Fruit fly (Drosophila melanogaster): ENCODE data around the gene QIL1.

QIL1 gene

DNA sequence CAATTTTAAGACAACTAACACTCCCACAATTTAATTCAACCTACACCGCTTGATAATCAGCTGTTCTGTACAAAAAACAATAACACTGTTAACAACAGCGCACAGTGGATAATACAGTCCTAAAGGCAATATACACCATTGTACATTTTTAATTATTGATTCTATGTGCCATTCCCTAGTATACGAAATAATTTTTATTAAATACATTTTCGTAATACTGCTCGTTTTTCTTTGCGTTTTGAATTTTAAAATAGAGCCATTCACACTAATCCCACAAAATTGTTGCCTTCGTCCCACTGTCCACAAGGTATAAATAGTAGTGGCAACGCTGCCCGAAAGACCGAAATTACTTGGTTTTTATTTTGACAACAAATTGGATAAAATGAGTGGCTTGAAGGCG, 32.2 kb upstream of the QIL1 start, which contains the start of the genes Coq4 and CG32176 (continued):
- TF ChIP-seq Hr39 (GFP tag; optimal IDR thresholded peaks at IDR 0.05) = peak; percentile 99
- TF ChIP-seq CG10631 (GFP tag; optimal IDR thresholded peaks at IDR 0.05) = peak; percentile 98
- peak; percentile 98 for TF ChIP-seq acj6 (GFP tag; optimal IDR thresholded peaks at IDR 0.05)
- peak; percentile 95 for TF ChIP-seq CG8319 (GFP tag; optimal IDR thresholded peaks at IDR 0.05)
- peak; percentile 78 for TF ChIP-seq Blimp-1 (GFP tag; optimal IDR thresholded peaks at IDR 0.05)
- TF ChIP-seq achi (GFP tag; optimal IDR thresholded peaks at IDR 0.05) = peak; percentile 96
- peak; percentile 97 for TF ChIP-seq topi (GFP tag; optimal IDR thresholded peaks at IDR 0.05)
- TF ChIP-seq Sox15 (GFP tag; optimal IDR thresholded peaks at IDR 0.05) = peak; percentile 97

DNA sequence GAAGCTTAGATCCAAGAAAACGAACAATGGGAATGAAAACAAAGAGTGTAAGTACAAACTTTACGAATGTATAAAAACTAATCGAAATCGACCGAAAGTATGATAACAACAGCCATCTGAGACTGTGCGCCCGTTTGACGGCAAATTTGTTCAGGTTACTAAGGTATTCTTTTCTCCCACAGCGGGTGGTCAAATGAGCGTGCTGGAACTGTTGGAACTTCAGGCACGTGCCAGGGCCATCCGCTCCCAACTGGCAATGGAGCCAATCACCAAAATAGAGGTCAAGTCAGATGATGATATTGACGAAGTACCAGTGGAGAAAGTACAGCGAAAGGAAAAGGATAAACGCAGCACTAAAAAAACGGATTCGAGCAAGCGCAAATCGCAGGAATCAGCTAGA, 29.4 kb upstream of the QIL1 start, which contains the start of gene CG12229:
TSS of gene CG12229 (minus strand) at position 101 of the 400 bp plus-strand sequence.
- TF ChIP-seq OdsH (GFP tag; optimal IDR thresholded peaks at IDR 0.05) = no peak
- no peak for TF ChIP-seq CG1621 (tag; optimal IDR thresholded peaks at IDR 0.05)
- TF ChIP-seq CG11294 (GFP tag; IDR thresholded peaks at IDR 0.05) = no peak
- no peak for TF ChIP-seq CG3919 (GFP tag; optimal IDR thresholded peaks at IDR 0.05)
- TF ChIP-seq svp (GFP tag) = no peak
- TF ChIP-seq CG8119 (GFP tag; IDR thresholded peaks at IDR 0.05) = no peak
- no peak for TF ChIP-seq Smox (GFP tag; optimal IDR thresholded peaks at IDR 0.05)
- no peak for TF ChIP-seq Ets21C (GFP tag; optimal IDR thresholded peaks at IDR 0.05)
- no peak for TF ChIP-seq topi (GFP tag; optimal IDR thresholded peaks at IDR 0.05)
- no peak for TF ChIP-seq Ets96B (tag; optimal IDR thresholded peaks at IDR 0.05)

DNA sequence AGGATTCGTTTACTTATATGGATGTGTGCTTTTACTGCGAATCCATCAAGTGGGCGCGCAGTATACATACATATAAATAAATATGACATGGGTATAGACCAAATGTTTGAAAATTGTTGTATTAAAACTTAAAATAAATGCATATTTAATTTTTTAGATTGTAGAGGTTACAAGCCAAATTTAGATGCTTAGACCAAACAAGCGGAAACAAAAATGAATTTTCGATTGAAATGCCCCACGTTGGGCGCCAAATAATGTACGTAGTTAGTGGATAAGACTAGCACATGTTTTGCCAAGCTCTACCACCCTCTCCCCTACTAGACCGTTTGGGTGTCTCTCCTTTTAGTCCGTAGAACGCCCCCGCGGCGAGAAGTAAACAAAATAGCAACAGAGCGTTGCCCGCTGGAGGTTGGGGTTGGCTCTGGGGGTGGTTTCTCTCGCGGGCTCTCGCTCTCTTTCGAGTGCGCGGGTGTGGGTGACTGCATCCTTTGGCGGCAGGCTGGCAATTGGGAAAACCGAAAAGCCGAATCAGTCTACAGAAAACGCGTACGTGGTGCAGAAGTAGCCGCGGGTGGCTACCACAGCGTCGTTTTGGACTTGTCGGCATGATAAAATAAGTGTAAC, 26.8 kb upstream of the QIL1 start, which contains the start of gene CG18265:
TSS of gene CG18265 (plus strand) at position 530 of the 624 bp plus-strand sequence.
- no peak for TF ChIP-seq CG34406 (GFP tag; optimal IDR thresholded peaks at IDR 0.05)
- TF ChIP-seq CG7368 (GFP tag; optimal IDR thresholded peaks at IDR 0.05) = peak; percentile 4

DNA sequence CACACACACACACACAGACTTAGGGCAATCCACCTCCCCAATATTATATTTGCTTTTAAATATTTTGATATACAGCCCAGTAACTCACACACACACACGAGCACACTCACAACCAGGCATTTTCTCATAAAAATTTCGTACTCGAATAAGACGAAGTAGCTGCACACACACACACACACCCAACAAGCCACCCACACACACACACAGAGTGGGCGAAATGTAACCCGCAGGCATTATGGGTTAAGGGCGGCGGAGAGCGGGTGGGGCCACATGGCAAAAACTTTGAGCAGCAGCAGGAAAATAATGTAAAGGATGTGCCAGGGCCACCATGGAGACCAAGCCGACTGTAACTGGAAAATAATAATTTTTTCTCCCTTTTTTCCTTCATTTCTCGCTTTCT, 24.1 kb upstream of the QIL1 start:
- TF ChIP-seq Blimp-1 (GFP tag; optimal IDR thresholded peaks at IDR 0.05) = no peak
- TF ChIP-seq CG8319 (GFP tag; optimal IDR thresholded peaks at IDR 0.05) = no peak
- TF ChIP-seq CG11762 (GFP tag; optimal IDR thresholded peaks at IDR 0.05; ENCODE audit: insufficient read depth) = no peak
- TF ChIP-seq net (GFP tag; optimal IDR thresholded peaks at IDR 0.05) = no peak
- no peak for TF ChIP-seq CG15336 (GFP tag; IDR thresholded peaks at IDR 0.05)

DNA sequence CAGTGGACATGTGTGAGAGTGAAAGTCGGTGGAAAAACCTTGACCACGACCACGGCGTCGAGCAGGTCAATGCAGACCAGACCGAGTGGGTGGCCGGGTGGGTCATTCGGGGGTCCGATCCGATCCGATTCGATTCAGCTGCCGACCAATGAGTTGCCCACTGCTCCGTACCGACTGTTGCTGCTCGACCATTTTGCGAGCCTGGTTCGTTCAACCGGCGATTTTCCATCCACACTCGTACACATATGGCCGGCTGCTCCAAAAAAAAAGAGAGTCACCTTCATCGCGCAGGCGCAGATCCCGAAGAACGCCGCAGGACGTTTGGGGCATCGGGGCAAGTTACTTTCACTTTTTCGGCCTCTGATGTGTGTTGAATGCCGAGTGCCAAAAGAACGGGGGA, 21.2 kb upstream of the QIL1 start:
- TF ChIP-seq svp (GFP tag) = no peak
- no peak for TF ChIP-seq CG34406 (GFP tag; optimal IDR thresholded peaks at IDR 0.05)
- no peak for TF ChIP-seq CG6854 (GFP tag; optimal IDR thresholded peaks at IDR 0.05)
- no peak for TF ChIP-seq topi (GFP tag; optimal IDR thresholded peaks at IDR 0.05)
- no peak for TF ChIP-seq esn (GFP tag; optimal IDR thresholded peaks at IDR 0.05)
- TF ChIP-seq Hr39 (GFP tag; optimal IDR thresholded peaks at IDR 0.05) = no peak
- TF ChIP-seq Eip75B (GFP tag; optimal IDR thresholded peaks at IDR 0.05) = no peak
- TF ChIP-seq CG16779 (tag; optimal IDR thresholded peaks at IDR 0.05) = no peak
- no peak for TF ChIP-seq Blimp-1 (GFP tag; optimal IDR thresholded peaks at IDR 0.05)
- TF ChIP-seq Smox (GFP tag; optimal IDR thresholded peaks at IDR 0.05) = no peak
- no peak for TF ChIP-seq CG32006 (GFP tag; optimal IDR thresholded peaks at IDR 0.05)
- no peak for TF ChIP-seq Gug (GFP tag; IDR thresholded peaks at IDR 0.05)
- no peak for TF ChIP-seq CG7368 (GFP tag; optimal IDR thresholded peaks at IDR 0.05)
- TF ChIP-seq CG6808 (GFP tag; optimal IDR thresholded peaks at IDR 0.05) = no peak
- no peak for TF ChIP-seq Eip78C (GFP tag)

Measured in whole organism, prepupa.